Worm (Caenorhabditis elegans): ENCODE measurements around the gene nep-22.

- TF ChIP-seq fkh-10 (GFP tag; optimal IDR thresholded peaks at IDR 0.05) (no peak), egl-27 (tag; optimal IDR thresholded peaks at IDR 0.05) (no peak), nhr-12 (tag; optimal IDR thresholded peaks at IDR 0.05) (no peak), lin-15B (tag; optimal IDR thresholded peaks at IDR 0.05) (no peak)
Measured at ce11 chrX:9053426-9053825, 19.1 kb downstream of the nep-22 start.

Measured in whole organism, L1 larva.